Fruit fly (Drosophila melanogaster): ENCODE measurements around the gene CG9921.

CG9921 gene

DNA sequence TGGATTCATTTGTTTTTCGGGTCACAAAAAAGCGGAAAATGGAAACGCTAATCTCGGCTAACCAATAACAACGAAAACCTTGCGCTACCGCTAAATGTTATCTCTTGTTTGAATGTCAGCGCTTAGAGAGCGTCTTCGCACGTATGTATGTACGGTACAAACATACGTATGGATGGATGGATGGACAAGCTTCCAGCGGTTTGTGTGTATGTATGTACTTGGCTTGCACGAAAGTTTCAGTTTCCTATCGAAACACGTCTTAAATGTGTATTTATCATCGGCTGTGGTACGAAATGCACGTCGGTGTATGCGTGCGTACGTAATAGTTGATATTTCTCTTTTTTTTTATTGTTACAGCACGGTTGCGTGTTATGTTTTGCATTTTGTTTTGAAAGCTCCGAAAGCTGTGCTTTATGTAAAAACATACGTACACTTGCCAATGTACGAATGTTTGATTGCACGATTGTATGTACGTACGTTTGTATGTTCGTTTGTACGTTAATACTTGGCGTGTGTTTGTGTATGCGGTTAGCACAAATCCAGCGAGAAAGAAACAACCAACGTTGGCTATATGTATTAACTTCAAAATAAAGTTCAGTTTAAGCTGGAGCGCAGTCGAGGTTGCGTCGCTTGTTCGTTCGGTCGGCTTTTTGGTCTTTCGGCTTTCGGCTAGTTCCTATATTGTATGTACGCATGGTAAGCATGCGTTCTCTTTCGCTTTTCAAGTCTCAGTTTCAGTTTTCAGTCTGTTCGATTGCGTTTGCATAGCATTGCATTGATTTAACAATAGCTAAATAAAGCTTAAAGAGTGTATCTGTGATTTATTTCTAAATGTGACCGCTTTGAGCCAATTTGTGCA, 39.3 kb upstream of the CG9921 start, which contains the start of gene Fur2 (continued):
- TF ChIP-seq cg (GFP tag; optimal IDR thresholded peaks at IDR 0.05) (peak; percentile 63), CG34224 (GFP tag; IDR thresholded peaks at IDR 0.05; ENCODE audit: partially characterized antibody) (peak; percentile 35; the same call in 1 of the 3 replicates), chinmo (GFP tag; IDR thresholded peaks at IDR 0.05; ENCODE audit: partially characterized antibody) (peak; percentile 87; the same call in 1 of the 4 replicates), Elba2 (GFP tag; optimal IDR thresholded peaks at IDR 0.05) (no peak), Pdp1 (GFP tag; optimal IDR thresholded peaks at IDR 0.05) (peak in 1 of 2 experiments; percentile 95), CG3281 (GFP tag; optimal IDR thresholded peaks at IDR 0.05) (no peak), h (optimal IDR thresholded peaks at IDR 0.05) (no peak), Lhr (GFP tag; optimal IDR thresholded peaks at IDR 0.05) (no peak), CG2678 (tag; optimal IDR thresholded peaks at IDR 0.05) (no peak), Deaf1 (tag; optimal IDR thresholded peaks at IDR 0.05) (peak; percentile 79), z (GFP tag; IDR thresholded peaks at IDR 0.05) (no peak), Med (GFP tag) (no peak), wek (GFP tag; optimal IDR thresholded peaks at IDR 0.05) (no peak), emc (GFP tag; optimal IDR thresholded peaks at IDR 0.05) (no peak), yki (optimal IDR thresholded peaks at IDR 0.05) (no peak), nom (GFP tag; optimal IDR thresholded peaks at IDR 0.05) (peak; percentile 49), NfI (GFP tag; optimal IDR thresholded peaks at IDR 0.05) (no peak), B-H2 (GFP tag; optimal IDR thresholded peaks at IDR 0.05) (peak; percentile 7), crc (GFP tag; optimal IDR thresholded peaks at IDR 0.05) (no peak), Asciz (GFP tag; optimal IDR thresholded peaks at IDR 0.05) (no peak), luna (GFP tag; optimal IDR thresholded peaks at IDR 0.05) (no peak), eve (GFP tag; optimal IDR thresholded peaks at IDR 0.05) (peak in 1 of 2 experiments; percentile 45), chn (GFP tag; optimal IDR thresholded peaks at IDR 0.05) (no peak), Ets65A (GFP tag) (no peak), CG11695 (GFP tag; IDR thresholded peaks at IDR 0.05) (no peak)

- peak; percentile 28 for TF ChIP-seq CG30403 (GFP tag; optimal IDR thresholded peaks at IDR 0.05)
- TF ChIP-seq otp (GFP tag; IDR thresholded peaks at IDR 0.05): no peak
- TF ChIP-seq zf30C (GFP tag; optimal IDR thresholded peaks at IDR 0.05): peak; percentile 17
- peak; percentile 2 for TF ChIP-seq D19A (tag; optimal IDR thresholded peaks at IDR 0.05)
- peak; percentile 20 for TF ChIP-seq PHDP (tag; optimal IDR thresholded peaks at IDR 0.05)
- no peak for TF ChIP-seq Fer2 (tag; optimal IDR thresholded peaks at IDR 0.05)
- TF ChIP-seq CG2120 (GFP tag; optimal IDR thresholded peaks at IDR 0.05): peak; percentile 24
- TF ChIP-seq Drgx (GFP tag; IDR thresholded peaks at IDR 0.05): peak; percentile 52; the same call in 1 of the 2 replicates
- no peak for TF ChIP-seq HLH4C (GFP tag; IDR thresholded peaks at IDR 0.05; ENCODE audit: partially characterized antibody)
- no peak for TF ChIP-seq Abd-B (GFP tag; optimal IDR thresholded peaks at IDR 0.05)
- no peak for TF ChIP-seq jigr1 (GFP tag; IDR thresholded peaks at IDR 0.05)
- no peak for TF ChIP-seq unc-4 (GFP tag; IDR thresholded peaks at IDR 0.05; ENCODE audit: partially characterized antibody)
- TF ChIP-seq CG10267 (tag; optimal IDR thresholded peaks at IDR 0.05): peak; percentile 12
- TF ChIP-seq CG18262 (tag; optimal IDR thresholded peaks at IDR 0.05): peak; percentile 36
- TF ChIP-seq ems (GFP tag; optimal IDR thresholded peaks at IDR 0.05): no peak
- peak; percentile 14 for TF ChIP-seq Chrac-16 (GFP tag; optimal IDR thresholded peaks at IDR 0.05)
- TF ChIP-seq Sox100B (GFP tag; optimal IDR thresholded peaks at IDR 0.05): peak; percentile 46
- peak; percentile 69 for TF ChIP-seq sens (GFP tag)
- peak; percentile 59 for TF ChIP-seq gem (tag; optimal IDR thresholded peaks at IDR 0.05)
- no peak for TF ChIP-seq tna (GFP tag; IDR thresholded peaks at IDR 0.05; ENCODE audit: partially characterized antibody)
- TF ChIP-seq CG1024 (GFP tag; IDR thresholded peaks at IDR 0.05): no peak
- no peak for TF ChIP-seq grn (GFP tag; optimal IDR thresholded peaks at IDR 0.05)
- TF ChIP-seq D19B (GFP tag; optimal IDR thresholded peaks at IDR 0.05): no peak
- no peak for TF ChIP-seq knrl (GFP tag; IDR thresholded peaks at IDR 0.05; ENCODE audit: partially characterized antibody)
- peak; percentile 2 for TF ChIP-seq CG12155 (GFP tag; optimal IDR thresholded peaks at IDR 0.05)
These were observed 38.5 kb upstream of the CG9921 start for dm6 chrX:16371923-16372322.
